Worm (Caenorhabditis elegans): ENCODE measurements around the gene pudl-2.

pudl-2 gene

DNA sequence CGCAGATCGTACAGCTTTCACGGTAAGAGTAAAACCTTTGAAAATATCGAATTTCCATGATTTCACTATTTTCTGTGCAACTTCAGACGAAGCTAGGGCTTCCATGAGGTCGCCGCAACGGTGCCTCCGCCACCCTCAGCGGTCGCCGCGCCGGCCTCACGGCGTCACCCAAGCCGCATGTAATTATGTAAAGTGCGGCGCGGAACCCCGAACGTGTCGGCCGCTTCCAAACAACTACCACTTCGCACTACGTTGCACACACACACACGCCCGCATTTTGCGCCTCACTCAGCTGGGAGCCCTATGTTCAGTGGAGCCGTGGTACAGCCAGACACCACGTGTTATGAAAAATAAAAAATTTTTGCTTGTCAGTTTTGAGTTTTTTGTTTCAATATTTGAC, 17.6 kb upstream of the pudl-2 start:
- TF ChIP-seq ceh-36 (tag; optimal IDR thresholded peaks at IDR 0.05) (no peak), tbx-37 (GFP tag; conservative IDR thresholded peaks at IDR 0.05) (no peak), ceh-13 (GFP tag; optimal IDR thresholded peaks at IDR 0.05) (no peak), sea-1 (GFP tag; conservative IDR thresholded peaks at IDR 0.05) (no peak), aly-1 (tag; optimal IDR thresholded peaks at IDR 0.05) (no peak), B0310.2 (tag; optimal IDR thresholded peaks at IDR 0.05) (no peak), tra-4 (tag; optimal IDR thresholded peaks at IDR 0.05) (no peak), hmg-4 (GFP tag; optimal IDR thresholded peaks at IDR 0.05) (no peak), pes-1 (GFP tag; IDR thresholded peaks at IDR 0.05) (no peak), ets-7 (tag; optimal IDR thresholded peaks at IDR 0.05) (no peak), scrt-1 (GFP tag; IDR thresholded peaks at IDR 0.05) (no peak), hnd-1 (tag; optimal IDR thresholded peaks at IDR 0.05) (no peak)

- no peak for TF ChIP-seq tbx-11 (GFP tag; IDR thresholded peaks at IDR 0.05)
- TF ChIP-seq aly-1 (tag; optimal IDR thresholded peaks at IDR 0.05), result no peak
- TF ChIP-seq scrt-1 (GFP tag; IDR thresholded peaks at IDR 0.05), result no peak
- TF ChIP-seq hnd-1 (tag; optimal IDR thresholded peaks at IDR 0.05), result no peak
- no peak for TF ChIP-seq sea-1 (GFP tag; conservative IDR thresholded peaks at IDR 0.05)
- TF ChIP-seq ets-7 (tag; optimal IDR thresholded peaks at IDR 0.05), result no peak
- TF ChIP-seq F13C5.2 (tag; optimal IDR thresholded peaks at IDR 0.05), result no peak
- no peak for TF ChIP-seq hmg-4 (GFP tag; optimal IDR thresholded peaks at IDR 0.05)
- TF ChIP-seq hmbx-1 (tag; optimal IDR thresholded peaks at IDR 0.05), result no peak
Observed at ce11 chrIV:2819633-2820032, 15.0 kb upstream of the pudl-2 start, which contains the start of gene Y54G2A.13. Gene Y54G2A.13, minus strand, starts transcription at chrIV:2819733.

DNA sequence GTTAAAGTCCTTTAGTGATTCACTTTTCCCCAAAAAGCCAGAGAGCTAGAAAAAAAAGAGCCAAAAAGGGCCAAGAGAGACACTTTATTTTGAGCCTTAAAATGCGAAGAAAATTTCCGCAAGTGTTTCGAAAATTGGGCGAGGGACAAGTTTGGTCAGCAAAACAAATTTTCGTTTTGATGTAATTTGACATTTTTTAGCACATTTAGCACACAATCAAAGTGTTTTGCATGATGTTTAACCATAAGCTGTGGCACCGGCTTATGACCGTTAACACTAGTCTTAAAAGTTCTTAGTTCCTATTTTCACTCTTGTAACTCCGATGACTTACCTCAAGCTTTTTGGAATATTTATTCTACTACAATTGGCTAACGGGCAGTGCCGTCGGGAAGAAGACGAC, 14.2 kb upstream of the pudl-2 start, which contains the start of gene Y54G2A.37:
Y54G2A.37 (plus strand) TSS at position 301 of the 400 bp plus-strand sequence.
- TF ChIP-seq tbx-11 (GFP tag; IDR thresholded peaks at IDR 0.05) (no peak), hmg-4 (GFP tag; optimal IDR thresholded peaks at IDR 0.05) (no peak), scrt-1 (GFP tag; IDR thresholded peaks at IDR 0.05) (no peak), ceh-13 (GFP tag; optimal IDR thresholded peaks at IDR 0.05) (no peak), flt-1 (GFP tag; IDR thresholded peaks at IDR 0.05) (no peak), hnd-1 (tag; optimal IDR thresholded peaks at IDR 0.05) (no peak), tra-4 (tag; optimal IDR thresholded peaks at IDR 0.05) (no peak), ceh-36 (tag; optimal IDR thresholded peaks at IDR 0.05) (no peak), ama-1 (optimal IDR thresholded peaks at IDR 0.05) (no peak), tbx-37 (GFP tag; conservative IDR thresholded peaks at IDR 0.05) (no peak), ets-7 (tag; optimal IDR thresholded peaks at IDR 0.05) (no peak), hmbx-1 (tag; optimal IDR thresholded peaks at IDR 0.05) (no peak), pes-1 (GFP tag; IDR thresholded peaks at IDR 0.05) (no peak), sea-1 (GFP tag; conservative IDR thresholded peaks at IDR 0.05) (no peak), F13C5.2 (tag; optimal IDR thresholded peaks at IDR 0.05) (no peak)

DNA sequence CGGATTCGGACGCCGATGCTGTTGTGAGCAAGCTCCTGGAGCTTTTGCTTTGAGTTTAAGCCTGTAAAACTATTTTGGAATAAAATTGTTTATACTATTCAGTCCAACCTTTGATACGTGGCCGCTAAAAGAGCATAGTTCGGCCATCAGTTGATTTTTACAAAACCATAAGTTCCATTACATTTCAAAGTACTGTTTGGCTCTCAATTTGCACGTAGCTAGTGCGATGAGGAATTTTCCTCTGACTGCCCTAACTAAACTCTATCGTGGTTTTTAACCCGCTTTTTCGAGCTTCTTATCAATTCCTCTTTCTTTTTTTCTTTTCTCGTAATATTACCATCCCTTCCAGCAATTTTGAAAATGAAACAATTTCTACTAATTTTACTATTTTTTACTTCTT, 11.2 kb upstream of the pudl-2 start, which contains the start of gene clec-80:
clec-80 (plus strand) TSS at position 301 of the 400 bp plus-strand sequence.
- TF ChIP-seq ets-7 (tag; optimal IDR thresholded peaks at IDR 0.05) (no peak), F13C5.2 (tag; optimal IDR thresholded peaks at IDR 0.05) (no peak), B0310.2 (tag; optimal IDR thresholded peaks at IDR 0.05) (no peak), sea-1 (GFP tag; conservative IDR thresholded peaks at IDR 0.05) (no peak)

DNA sequence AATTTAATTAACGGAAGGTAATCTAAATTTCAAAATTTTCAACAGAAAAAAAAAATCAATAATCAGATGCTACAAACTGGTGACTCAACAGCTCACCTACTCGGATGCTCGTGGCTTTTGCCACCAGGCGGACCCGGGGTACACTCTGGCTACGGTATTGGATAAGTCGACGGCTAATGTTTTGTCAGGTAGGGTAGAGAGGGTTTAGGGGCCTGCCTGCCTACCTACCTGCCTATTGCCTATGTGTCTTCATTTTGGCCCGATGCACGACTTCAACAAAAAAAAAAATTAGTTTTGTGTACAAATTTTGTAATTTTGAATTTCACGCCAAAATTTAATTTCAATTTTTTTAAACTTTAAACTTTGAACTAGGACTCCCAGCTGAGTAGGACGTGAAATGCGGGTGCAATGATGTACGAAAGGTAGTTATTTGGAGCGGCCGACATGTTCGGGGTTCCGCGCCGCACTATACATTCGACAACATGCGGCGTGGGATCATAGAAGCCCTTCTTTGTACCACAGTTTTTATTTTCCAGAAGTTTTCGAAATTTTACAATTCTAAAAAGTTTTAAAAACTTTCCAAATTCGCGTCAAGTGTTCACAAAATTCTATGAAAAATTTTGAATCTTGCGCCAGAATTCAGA, 9.0 kb upstream of the pudl-2 start:
- TF ChIP-seq tra-4 (tag; optimal IDR thresholded peaks at IDR 0.05) (no peak), flt-1 (GFP tag; IDR thresholded peaks at IDR 0.05) (no peak), F13C5.2 (tag; optimal IDR thresholded peaks at IDR 0.05) (no peak), tbx-11 (GFP tag; IDR thresholded peaks at IDR 0.05) (no peak), ceh-36 (tag; optimal IDR thresholded peaks at IDR 0.05) (no peak), scrt-1 (GFP tag; IDR thresholded peaks at IDR 0.05) (no peak)

ce11 chrIV:2826335-2826734, 8.3 kb upstream of the pudl-2 start:
- TF ChIP-seq aly-1 (tag; optimal IDR thresholded peaks at IDR 0.05), result no peak
- no peak for TF ChIP-seq scrt-1 (GFP tag; IDR thresholded peaks at IDR 0.05)
- no peak for TF ChIP-seq hmg-4 (GFP tag; optimal IDR thresholded peaks at IDR 0.05)

DNA sequence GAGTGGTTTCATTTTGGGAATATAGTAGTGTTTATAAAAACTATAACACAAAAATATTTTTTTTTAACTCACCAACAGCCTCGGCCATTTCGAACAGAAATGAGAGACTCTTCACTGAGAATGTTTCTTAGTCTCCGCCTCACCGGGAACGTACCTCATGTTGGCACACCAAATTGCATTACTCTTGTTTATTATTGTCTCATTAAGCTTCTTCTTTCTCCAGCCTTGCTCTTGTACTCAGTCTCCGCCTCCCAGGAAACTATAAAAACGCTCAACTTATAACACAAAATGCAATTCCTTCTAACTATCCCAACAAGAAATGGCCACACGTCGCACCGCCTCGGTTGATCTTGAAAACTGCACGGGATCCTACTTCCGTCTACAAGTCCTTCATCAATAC, 2.0 kb upstream of the pudl-2 start, which contains the start of the genes Y54G2A.48 and pudl-1:
Y54G2A.48 (minus strand) TSS at position 101 of the 400 bp plus-strand sequence.
pudl-1 (plus strand) TSS at position 320 of the 400 bp plus-strand sequence.
- TF ChIP-seq B0310.2 (tag; optimal IDR thresholded peaks at IDR 0.05), result no peak
- no peak for TF ChIP-seq ceh-36 (tag; optimal IDR thresholded peaks at IDR 0.05)
- TF ChIP-seq sea-1 (GFP tag; conservative IDR thresholded peaks at IDR 0.05), result no peak
- no peak for TF ChIP-seq flt-1 (GFP tag; IDR thresholded peaks at IDR 0.05)

- no peak for TF ChIP-seq tra-4 (tag; optimal IDR thresholded peaks at IDR 0.05)
- no peak for TF ChIP-seq hmg-4 (GFP tag; optimal IDR thresholded peaks at IDR 0.05)
- no peak for TF ChIP-seq flt-1 (GFP tag; IDR thresholded peaks at IDR 0.05)
- TF ChIP-seq hmbx-1 (tag; optimal IDR thresholded peaks at IDR 0.05), result no peak
- TF ChIP-seq tbx-11 (GFP tag; IDR thresholded peaks at IDR 0.05), result no peak
- no peak for TF ChIP-seq ets-7 (tag; optimal IDR thresholded peaks at IDR 0.05)
- no peak for TF ChIP-seq ama-1 (optimal IDR thresholded peaks at IDR 0.05)
- no peak for TF ChIP-seq F13C5.2 (tag; optimal IDR thresholded peaks at IDR 0.05)
- TF ChIP-seq hnd-1 (tag; optimal IDR thresholded peaks at IDR 0.05), result no peak
- no peak for TF ChIP-seq pes-1 (GFP tag; IDR thresholded peaks at IDR 0.05)
Observed at ce11 chrIV:2835364-2835763, 748 bp downstream of the pudl-2 start, which contains the start of gene clec-82. Gene clec-82, plus strand, starts transcription at chrIV:2835664.
